Worm (Caenorhabditis elegans): Measurements from ENCODE around the gene hcf-1.

ce11 chrIV:7723555-7723954 is 50.5 kb downstream of the hcf-1 start:
- TF ChIP-seq jun-1 (tag; optimal IDR thresholded peaks at IDR 0.05) (no peak), blmp-1 (tag; optimal IDR thresholded peaks at IDR 0.05) (no peak), elt-2 (tag; optimal IDR thresholded peaks at IDR 0.05) (no peak), lin-15B (tag; optimal IDR thresholded peaks at IDR 0.05) (no peak), lin-35 (GFP tag; optimal IDR thresholded peaks at IDR 0.05) (no peak), nhr-77 (tag; optimal IDR thresholded peaks at IDR 0.05) (no peak), zag-1 (tag; optimal IDR thresholded peaks at IDR 0.05) (no peak)
